Worm (Caenorhabditis elegans) whole organism, L3 larva: Measurements from ENCODE around the gene afmd-2.

ENCODE experiments used
- R02D3.7 ChIP-seq: fragments of 150-350 bp; optimal IDR thresholded peaks from 2 replicates; lab custom pipeline; 2014; ENCODE audit warnings: missing biosample characterization, missing genetic modification characterization
- ZK546.5 ChIP-seq: sonication (generic microtip); optimal IDR thresholded peaks from 2 replicates; lab custom pipeline; 2017; ENCODE audit warnings: missing biosample characterization, missing genetic modification characterization
- ceh-16 ChIP-seq: sonication (generic microtip); optimal IDR thresholded peaks from 2 replicates; lab custom pipeline; 2017; ENCODE audit warnings: missing biosample characterization, missing genetic modification characterization
- ceh-28 ChIP-seq: fragments of 150-350 bp; optimal IDR thresholded peaks from 2 replicates; lab custom pipeline; 2014; ENCODE audit warnings: missing biosample characterization, missing genetic modification reagents, missing genetic modification characterization
- ceh-9 ChIP-seq: sonication (generic microtip); optimal IDR thresholded peaks from 2 replicates; lab custom pipeline; 2018; ENCODE audit warnings: missing biosample characterization, missing genetic modification characterization
- egl-27 ChIP-seq: sonication (generic microtip); optimal IDR thresholded peaks from 4 replicates; lab custom pipeline; 2017; ENCODE audit warnings: missing biosample characterization, missing genetic modification reagents, missing genetic modification characterization
- egl-5 ChIP-seq: fragments of 150-350 bp; optimal IDR thresholded peaks from 2 replicates; lab custom pipeline; 2017; ENCODE audit warnings: missing biosample characterization, missing genetic modification reagents, missing genetic modification characterization, inconsistent platforms
- elt-2 ChIP-seq: sonication (generic microtip); optimal IDR thresholded peaks from 2 replicates; lab custom pipeline; 2016; ENCODE audit warnings: missing genetic modification reagents, mild to moderate bottlenecking, missing genetic modification characterization, missing compliant biosample characterization
- fkh-10 ChIP-seq: sonication (generic microtip); optimal IDR thresholded peaks from 2 replicates; lab custom pipeline; 2017; ENCODE audit warnings: missing biosample characterization, missing genetic modification reagents, missing genetic modification characterization
- jun-1 ChIP-seq: fragments of 150-350 bp; optimal IDR thresholded peaks from 2 replicates; lab custom pipeline; 2014; ENCODE audit warnings: missing biosample characterization, missing genetic modification reagents, missing genetic modification characterization
- lin-39 ChIP-seq: fragments of 150-350 bp; optimal IDR thresholded peaks from 2 replicates; lab custom pipeline; 2018; ENCODE audit warnings: missing biosample characterization, missing genetic modification reagents, missing genetic modification characterization
- mdl-1 ChIP-seq: fragments of 150-350 bp; optimal IDR thresholded peaks from 2 replicates; lab custom pipeline; 2014; ENCODE audit warnings: missing biosample characterization, missing genetic modification characterization
- mml-1 ChIP-seq: fragments of 150-350 bp; sonication (generic microtip); optimal IDR thresholded peaks from 3 replicates; lab custom pipeline; 2014; ENCODE audit warnings: missing biosample characterization, missing genetic modification characterization
- nfya-1 ChIP-seq: sonication (generic microtip); optimal IDR thresholded peaks from 2 replicates; lab custom pipeline; 2017; ENCODE audit warnings: missing genetic modification characterization, mild to moderate bottlenecking, missing compliant biosample characterization, antibody characterized with exemption, moderate library complexity; ENCODE audit not compliant: insufficient read depth
- nhr-11 ChIP-seq: fragments of 150-350 bp; optimal IDR thresholded peaks from 2 replicates; lab custom pipeline; 2014; ENCODE audit warnings: missing biosample characterization, missing genetic modification characterization
- nhr-12 ChIP-seq: fragments of 150-350 bp; optimal IDR thresholded peaks from 2 replicates; lab custom pipeline; 2014; ENCODE audit warnings: missing biosample characterization, missing genetic modification characterization
- nhr-23 ChIP-seq: fragments of 150-350 bp; optimal IDR thresholded peaks from 2 replicates; lab custom pipeline; 2014; ENCODE audit warnings: missing biosample characterization, missing genetic modification reagents, missing genetic modification characterization
- nhr-237 ChIP-seq: fragments of 150-350 bp; optimal IDR thresholded peaks from 2 replicates; lab custom pipeline; 2014; ENCODE audit warnings: missing biosample characterization, missing genetic modification characterization
- nhr-25 ChIP-seq: sonication (generic microtip); optimal IDR thresholded peaks from 2 replicates; lab custom pipeline; 2017; ENCODE audit warnings: missing biosample characterization, missing genetic modification characterization
- nhr-76 ChIP-seq: fragments of 150-350 bp; sonication (generic microtip); optimal IDR thresholded peaks from 5 replicates; lab custom pipeline; 2014; ENCODE audit warnings: missing biosample characterization, missing genetic modification characterization
- pha-4 ChIP-seq: fragments of 150-350 bp; optimal IDR thresholded peaks from 2 replicates; lab custom pipeline; 2014; ENCODE audit warnings: missing biosample characterization, missing genetic modification reagents, missing genetic modification characterization
- pqm-1 ChIP-seq: fragments of 150-350 bp; optimal IDR thresholded peaks from 2 replicates; lab custom pipeline; 2017; ENCODE audit warnings: missing biosample characterization, missing genetic modification characterization, inconsistent platforms
- sea-2 ChIP-seq: fragments of 150-350 bp; sonication (generic microtip); optimal IDR thresholded peaks from 4 replicates; lab custom pipeline; 2014; ENCODE audit warnings: missing biosample characterization, missing genetic modification reagents, missing genetic modification characterization
- skn-1 ChIP-seq: fragments of 150-350 bp; optimal IDR thresholded peaks from 2 replicates; lab custom pipeline; 2014; ENCODE audit warnings: missing biosample characterization, missing genetic modification characterization
- snpc-4 ChIP-seq: fragments of 150-350 bp; optimal IDR thresholded peaks from 2 replicates; lab custom pipeline; 2014; ENCODE audit warnings: missing biosample characterization, missing genetic modification characterization
- tbx-2 ChIP-seq: sonication (generic microtip); optimal IDR thresholded peaks from 2 replicates; lab custom pipeline; 2016; ENCODE audit warnings: mild to moderate bottlenecking, missing genetic modification characterization, missing compliant biosample characterization
- zag-1 ChIP-seq: fragments of 150-350 bp; optimal IDR thresholded peaks from 2 replicates; lab custom pipeline; 2014; ENCODE audit warnings: missing biosample characterization, missing genetic modification characterization
- ztf-11 ChIP-seq: fragments of 150-350 bp; optimal IDR thresholded peaks from 2 replicates; lab custom pipeline; 2014; ENCODE audit warnings: missing biosample characterization, missing genetic modification characterization
- ztf-4 ChIP-seq: fragments of 150-350 bp; optimal IDR thresholded peaks from 2 replicates; lab custom pipeline; 2014; ENCODE audit warnings: missing biosample characterization, missing genetic modification characterization

Gene afmd-2

ce11 chrIV:13508924-13509323 lies at the start of gene afmd-2:
Gene afmd-2, plus strand, starts transcription at chrIV:13509224.
- TF ChIP-seq ZK546.5 (tag; lab: Kevin White, UChicago) (no peak), pha-4 (tag; lab: Kevin White, UChicago) (peak; percentile 30), mdl-1 (tag; lab: Kevin White, UChicago) (no peak)
- TF ChIP-seq, all 47 proteins: peak for 1

DNA sequence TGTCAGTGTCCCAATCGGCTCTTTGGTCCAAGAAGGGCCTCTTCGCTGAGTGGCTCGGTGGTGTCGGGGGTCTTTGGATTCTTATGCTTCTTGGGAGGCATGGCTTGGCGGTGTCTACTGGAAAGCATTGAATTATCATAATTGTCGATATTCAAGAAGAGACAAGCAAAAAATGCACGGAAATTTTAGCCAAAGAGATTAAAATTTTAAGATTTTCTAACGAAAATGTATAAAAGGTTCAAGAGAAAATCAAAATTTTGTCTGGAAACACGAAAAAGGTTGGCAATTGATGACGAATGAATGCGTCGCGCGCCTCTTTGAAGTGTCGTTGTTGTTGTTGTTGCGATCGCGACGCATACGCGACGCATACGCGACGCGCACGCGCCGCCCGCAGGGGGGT lies 48.1 kb upstream of the afmd-2 start, which contains the start of gene Y38H8A.12:
Y38H8A.12 (minus strand) TSS at position 101 of the 400 bp plus-strand sequence.
- TF ChIP-seq ztf-11 (tag; lab: Kevin White, UChicago) (no peak), pqm-1 (tag; lab: Kevin White, UChicago) (no peak)

ce11 chrIV:13465797-13466196 lies 43.2 kb upstream of the afmd-2 start, which contains the start of gene fezf-1:
Gene fezf-1, plus strand, starts transcription at chrIV:13466097.
- no peak for TF ChIP-seq jun-1 (tag; lab: Kevin White, UChicago)
- no peak for TF ChIP-seq tbx-2
- no peak for TF ChIP-seq nhr-23 (tag; lab: Kevin White, UChicago)
- TF ChIP-seq pqm-1 (tag; lab: Kevin White, UChicago), result no peak

DNA sequence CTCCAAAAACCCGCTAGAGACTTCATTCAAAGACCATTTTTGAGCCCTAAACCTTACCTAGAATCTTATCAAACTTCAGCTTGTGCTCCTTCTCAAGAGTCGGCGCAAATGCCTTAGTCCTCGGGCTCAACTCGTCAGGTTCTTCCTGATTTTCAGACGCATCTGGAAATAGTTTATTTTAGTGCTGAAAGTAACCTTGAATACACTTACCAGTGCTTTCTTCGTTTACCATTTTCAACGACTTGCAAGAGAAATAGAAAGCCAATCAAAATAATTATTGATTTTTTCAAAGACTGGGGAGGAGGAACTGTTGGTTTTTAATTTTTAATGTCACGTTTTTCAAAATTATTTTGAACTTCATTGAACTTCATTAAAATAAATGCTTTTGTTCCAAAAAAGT lies 37.0 kb upstream of the afmd-2 start, which contains the start of the genes ttbk-8.1 and Y38H8A.4:
ttbk-8.1 (plus strand) TSS at position 301 of the 400 bp plus-strand sequence.
Y38H8A.4 (minus strand) TSS at position 366 of the 400 bp plus-strand sequence.
- no peak for TF ChIP-seq elt-2 (tag; lab: Kevin White, UChicago)
- TF ChIP-seq egl-5 (tag; lab: Kevin White, UChicago), result no peak
- no peak for TF ChIP-seq egl-27 (tag; lab: Kevin White, UChicago)
- no peak for TF ChIP-seq pqm-1 (tag; lab: Kevin White, UChicago)
- TF ChIP-seq nhr-25 (tag; lab: Kevin White, UChicago), result no peak
- TF ChIP-seq snpc-4 (tag; lab: Kevin White, UChicago), result no peak
- no peak for TF ChIP-seq ceh-28 (tag; lab: Kevin White, UChicago)
- TF ChIP-seq nhr-12 (tag; lab: Kevin White, UChicago), result no peak
- TF ChIP-seq ceh-16 (tag; lab: Kevin White, UChicago), result no peak
- TF ChIP-seq pha-4 (tag; lab: Kevin White, UChicago), result no peak
- no peak for TF ChIP-seq ceh-9 (tag; lab: Kevin White, UChicago)
- no peak for TF ChIP-seq nhr-23 (tag; lab: Kevin White, UChicago)

ce11 chrIV:13474132-13474531 lies 34.9 kb upstream of the afmd-2 start, which contains the start of gene Y38H8A.2:
Gene Y38H8A.2, plus strand, starts transcription at chrIV:13474432.
- TF ChIP-seq nhr-237 (tag; lab: Kevin White, UChicago) (no peak), nhr-25 (tag; lab: Kevin White, UChicago) (no peak), nhr-12 (tag; lab: Kevin White, UChicago) (no peak), nhr-23 (tag; lab: Kevin White, UChicago) (no peak), mml-1 (tag; lab: Kevin White, UChicago) (no peak), ztf-4 (tag; lab: Kevin White, UChicago) (no peak), ceh-28 (tag; lab: Kevin White, UChicago) (no peak), ztf-11 (tag; lab: Kevin White, UChicago) (no peak)

- TF ChIP-seq zag-1, result no peak
- TF ChIP-seq lin-39 (tag; lab: Kevin White, UChicago), result no peak
- TF ChIP-seq nhr-11, result no peak
- no peak for TF ChIP-seq ceh-28 (tag; lab: Kevin White, UChicago)
- no peak for TF ChIP-seq fkh-10 (GFP tag; lab: Kevin White, UChicago)
- TF ChIP-seq sea-2 (GFP tag; lab: Kevin White, UChicago), result no peak
- no peak for TF ChIP-seq skn-1 (tag; lab: Kevin White, UChicago)
- TF ChIP-seq R02D3.7 (tag; lab: Kevin White, UChicago), result no peak
- TF ChIP-seq nhr-23 (tag; lab: Kevin White, UChicago), result no peak
- TF ChIP-seq nfya-1 (tag; lab: Kevin White, UChicago), result no peak
- TF ChIP-seq nhr-76, result no peak
Measured at ce11 chrIV:13482469-13482868, 26.6 kb upstream of the afmd-2 start, which contains the start of gene Y38H8A.1. Gene Y38H8A.1, plus strand, starts transcription at chrIV:13482769.
